Worm (Caenorhabditis elegans) whole organism, young adult: ENCODE results near the gene Y37E11AR.7.

Experiments
- B0019.2 ChIP-seq: fragments of 200-800 bp; sonication (Bioruptor generic); conservative IDR thresholded peaks from 2 replicates; pipeline ENCODE4 v1.3.6; 2022; ENCODE audit warnings: missing genetic modification reagents, missing genetic modification characterization, missing compliant biosample characterization
- B0035.1 ChIP-seq: sonication (generic microtip); optimal IDR thresholded peaks from 2 replicates; lab custom pipeline; 2016; ENCODE audit warnings: missing genetic modification characterization, mild to moderate bottlenecking, missing compliant biosample characterization, missing genotype, missing genetic modification reagents
- C17E4.6 ChIP-seq: fragments of 200-800 bp; sonication (Bioruptor generic); IDR thresholded peaks from 2 replicates; pipeline ENCODE4 v1.3.6; 2022; ENCODE audit warnings: missing genetic modification reagents, missing genetic modification characterization, missing compliant biosample characterization
- D2030.7 ChIP-seq: fragments of 200-800 bp; sonication (Bioruptor generic); IDR thresholded peaks from 2 replicates; pipeline ENCODE4 v1.3.6; 2022; ENCODE audit warnings: missing genetic modification reagents, missing genetic modification characterization, missing compliant biosample characterization
- F23B12.7 ChIP-seq: sonication (generic microtip); optimal IDR thresholded peaks from 2 replicates; lab custom pipeline; 2017; ENCODE audit warnings: missing genetic modification characterization, mild to moderate bottlenecking, missing compliant biosample characterization, antibody characterized with exemption, moderate library complexity; ENCODE audit not compliant: insufficient read depth
- F33H1.4 ChIP-seq: fragments of 200-800 bp; sonication (Bioruptor generic); IDR thresholded peaks from 2 replicates; pipeline ENCODE4 v1.3.6; 2022; ENCODE audit warnings: missing genetic modification reagents, missing genetic modification characterization, missing compliant biosample characterization
- F37B4.10 ChIP-seq: fragments of 200-800 bp; sonication (Bioruptor generic); IDR thresholded peaks from 2 replicates; pipeline ENCODE4 v1.3.6; 2022; ENCODE audit warnings: missing genetic modification characterization, missing compliant biosample characterization
- F57A8.1 ChIP-seq: fragments of 200-800 bp; sonication (Bioruptor generic); optimal IDR thresholded peaks from 2 replicates; lab custom pipeline; 2018; ENCODE audit warnings: mild to moderate bottlenecking, missing genetic modification characterization, moderate library complexity, missing compliant biosample characterization
- F57C9.4 ChIP-seq: sonication (generic microtip); optimal IDR thresholded peaks from 2 replicates; lab custom pipeline; 2017; ENCODE audit warnings: mild to moderate bottlenecking, missing genetic modification characterization, missing compliant biosample characterization
- T26A5.8 ChIP-seq: sonication (generic microtip); optimal IDR thresholded peaks from 2 replicates; lab custom pipeline; 2016; ENCODE audit warnings: missing genetic modification characterization, missing compliant biosample characterization
- Y79H2A.3 ChIP-seq: fragments of 200-800 bp; sonication (Bioruptor generic); conservative IDR thresholded peaks from 2 replicates; pipeline ENCODE4 v1.3.6; 2022; ENCODE audit warnings: missing genetic modification reagents, missing genetic modification characterization, missing compliant biosample characterization
- atf-7 ChIP-seq: sonication (generic microtip); optimal IDR thresholded peaks from 2 replicates; lab custom pipeline; 2017; ENCODE audit warnings: mild to moderate bottlenecking, missing genetic modification characterization, missing compliant biosample characterization
- attf-3 ChIP-seq: fragments of 200-800 bp; sonication (Bioruptor generic); conservative IDR thresholded peaks from 2 replicates; pipeline ENCODE4 v1.3.6; 2022; ENCODE audit warnings: missing genetic modification reagents, missing genetic modification characterization, missing compliant biosample characterization
- attf-5 ChIP-seq: fragments of 200-800 bp; sonication (Bioruptor generic); optimal IDR thresholded peaks from 2 replicates; lab custom pipeline; 2018; ENCODE audit warnings: mild to moderate bottlenecking, missing genetic modification characterization, missing compliant biosample characterization
- cebp-1 ChIP-seq, 2 experiments: fragments of 200-800 bp in 1 of 2; sonication (Bioruptor generic) in 1 of 2; sonication (generic microtip) in 1 of 2; IDR thresholded peaks in 1 of 2; optimal IDR thresholded peaks in 1 of 2; 2 replicates each; pipeline versions ENCODE4 v1.3.6 to Lab custom; 2017 to 2022; ENCODE audit warnings: missing compliant biosample characterization in 2 of 2, missing genetic modification characterization in 2 of 2, mild to moderate bottlenecking in 1 of 2, missing genetic modification reagents in 1 of 2, moderate library complexity in 1 of 2
- ceh-100 ChIP-seq: fragments of 200-800 bp; sonication (Bioruptor generic); IDR thresholded peaks from 2 replicates; pipeline ENCODE4 v1.3.6; 2022; ENCODE audit warnings: missing genetic modification reagents, missing genetic modification characterization, missing compliant biosample characterization
- ceh-27 ChIP-seq: fragments of 200-800 bp; sonication (Bioruptor generic); optimal IDR thresholded peaks from 2 replicates; lab custom pipeline; 2018; ENCODE audit warnings: mild to moderate bottlenecking, missing genetic modification characterization, moderate library complexity, missing compliant biosample characterization
- ceh-91 ChIP-seq: fragments of 200-800 bp; sonication (Bioruptor generic); IDR thresholded peaks from 2 replicates; pipeline ENCODE4 v1.3.6; 2022; ENCODE audit warnings: missing genetic modification reagents, missing genetic modification characterization, missing compliant biosample characterization
- dox-1 ChIP-seq: fragments of 200-800 bp; sonication (Bioruptor generic); IDR thresholded peaks from 2 replicates; pipeline ENCODE4 v1.3.6; 2022; ENCODE audit warnings: missing genetic modification reagents, missing genetic modification characterization, missing compliant biosample characterization
- egl-18 ChIP-seq: fragments of 200-800 bp; sonication (Bioruptor generic); IDR thresholded peaks from 2 replicates; pipeline ENCODE4 v1.3.6; 2022; ENCODE audit warnings: missing genetic modification reagents, missing genetic modification characterization, missing compliant biosample characterization
- hlh-12 ChIP-seq: sonication (generic microtip); optimal IDR thresholded peaks from 2 replicates; lab custom pipeline; 2016; ENCODE audit warnings: missing genetic modification characterization, missing compliant biosample characterization
- hmg-1.2 ChIP-seq: fragments of 200-800 bp; sonication (Bioruptor generic); IDR thresholded peaks from 2 replicates; pipeline ENCODE4 v1.3.6; 2022; ENCODE audit warnings: missing genetic modification reagents, missing genetic modification characterization, missing compliant biosample characterization
- lag-1 ChIP-seq: fragments of 200-800 bp; sonication (Bioruptor generic); IDR thresholded peaks from 2 replicates; pipeline ENCODE4 v1.3.6; 2022; ENCODE audit warnings: missing genetic modification reagents, missing genetic modification characterization, missing compliant biosample characterization
- let-526 ChIP-seq: fragments of 200-800 bp; sonication (Bioruptor generic); IDR thresholded peaks from 2 replicates; pipeline ENCODE4 v1.3.6; 2022; ENCODE audit warnings: missing genetic modification reagents, missing genetic modification characterization, missing compliant biosample characterization
- let-607 ChIP-seq, 2 experiments: fragments of 200-800 bp in 1 of 2; sonication (Bioruptor generic) in 1 of 2; sonication (generic microtip) in 1 of 2; optimal IDR thresholded peaks; 2 replicates each; lab custom pipeline; 2016 to 2018; ENCODE audit warnings: mild to moderate bottlenecking in 2 of 2, missing compliant biosample characterization in 2 of 2, missing genetic modification characterization in 2 of 2, moderate library complexity in 2 of 2, missing genotype in 1 of 2
- lin-40 ChIP-seq: sonication (generic microtip); optimal IDR thresholded peaks from 2 replicates; lab custom pipeline; 2016; ENCODE audit warnings: missing genetic modification characterization, mild to moderate bottlenecking, missing compliant biosample characterization, missing genotype, missing genetic modification reagents
- lsl-1 ChIP-seq: fragments of 200-800 bp; sonication (Bioruptor generic); optimal IDR thresholded peaks from 2 replicates; lab custom pipeline; 2018; ENCODE audit warnings: mild to moderate bottlenecking, missing genetic modification characterization, moderate library complexity, missing compliant biosample characterization
- madf-6 ChIP-seq: fragments of 200-800 bp; sonication (Bioruptor generic); IDR thresholded peaks from 2 replicates; pipeline ENCODE4 v1.3.6; 2022; ENCODE audit warnings: missing genetic modification reagents, missing genetic modification characterization, missing compliant biosample characterization
- mcd-1 ChIP-seq: fragments of 200-800 bp; sonication (Bioruptor generic); IDR thresholded peaks from 2 replicates; pipeline ENCODE4 v1.3.6; 2022; ENCODE audit warnings: missing genetic modification reagents, missing genetic modification characterization, missing compliant biosample characterization
- rec-8 ChIP-seq, 2 experiments: sonication (generic microtip); optimal IDR thresholded peaks; 2 replicates each; lab custom pipeline; 2016; ENCODE audit warnings: mild to moderate bottlenecking in 2 of 2, missing genetic modification characterization in 2 of 2, missing genetic modification reagents in 2 of 2, missing genotype in 2 of 2, missing biosample characterization in 1 of 2, missing compliant biosample characterization in 1 of 2, moderate library complexity in 1 of 2
- sea-2 ChIP-seq: fragments of 200-800 bp; sonication (Bioruptor generic); IDR thresholded peaks from 2 replicates; pipeline ENCODE4 v1.3.6; 2022; ENCODE audit warnings: missing genetic modification characterization, missing compliant biosample characterization
- snpc-1.1 ChIP-seq: sonication (generic microtip); optimal IDR thresholded peaks from 2 replicates; lab custom pipeline; 2017; ENCODE audit warnings: missing genetic modification characterization, mild to moderate bottlenecking, missing compliant biosample characterization, antibody characterized with exemption, moderate library complexity, missing genotype, missing genetic modification reagents; ENCODE audit not compliant: insufficient read depth
- snpc-4 ChIP-seq, 5 experiments: fragments of 150-350 bp in 1 of 5; sonication (generic microtip) in 4 of 5; optimal IDR thresholded peaks; 2 replicates each; lab custom pipeline; 2014 to 2018; ENCODE audit warnings: missing genetic modification characterization in 5 of 5, missing biosample characterization in 3 of 5, antibody characterized with exemption in 2 of 5, mild to moderate bottlenecking in 2 of 5, missing compliant biosample characterization in 2 of 5, missing genotype in 2 of 5, moderate library complexity in 2 of 5, missing genetic modification reagents in 1 of 5
- tbp1 ChIP-seq: fragments of 200-800 bp; sonication (Bioruptor generic); optimal IDR thresholded peaks from 2 replicates; lab custom pipeline; 2018; ENCODE audit warnings: mild to moderate bottlenecking, missing genetic modification characterization, missing compliant biosample characterization
- tbx-9 ChIP-seq: sonication (generic microtip); optimal IDR thresholded peaks from 2 replicates; lab custom pipeline; 2016; ENCODE audit warnings: borderline replicate concordance, missing genetic modification characterization, inconsistent platforms, missing compliant biosample characterization
- unc-130 ChIP-seq: sonication (generic microtip); optimal IDR thresholded peaks from 2 replicates; lab custom pipeline; 2016; ENCODE audit warnings: missing genetic modification reagents, missing genetic modification characterization, missing compliant biosample characterization
- zim-3 ChIP-seq: sonication (generic microtip); optimal IDR thresholded peaks from 2 replicates; lab custom pipeline; 2017; ENCODE audit warnings: mild to moderate bottlenecking, missing genetic modification characterization, moderate library complexity, missing compliant biosample characterization
- ztf-18 ChIP-seq: sonication (generic microtip); optimal IDR thresholded peaks from 2 replicates; lab custom pipeline; 2016; ENCODE audit warnings: missing genotype, mild to moderate bottlenecking, missing genetic modification characterization, missing compliant biosample characterization
- ztf-25 ChIP-seq: fragments of 200-800 bp; sonication (Bioruptor generic); IDR thresholded peaks from 2 replicates; pipeline ENCODE4 v1.3.6; 2022; ENCODE audit warnings: missing genetic modification reagents, missing genetic modification characterization, missing compliant biosample characterization
- ztf-26 ChIP-seq: sonication (generic microtip); optimal IDR thresholded peaks from 2 replicates; lab custom pipeline; 2017; ENCODE audit warnings: missing genetic modification characterization, missing compliant biosample characterization

Y37E11AR.7 gene

DNA sequence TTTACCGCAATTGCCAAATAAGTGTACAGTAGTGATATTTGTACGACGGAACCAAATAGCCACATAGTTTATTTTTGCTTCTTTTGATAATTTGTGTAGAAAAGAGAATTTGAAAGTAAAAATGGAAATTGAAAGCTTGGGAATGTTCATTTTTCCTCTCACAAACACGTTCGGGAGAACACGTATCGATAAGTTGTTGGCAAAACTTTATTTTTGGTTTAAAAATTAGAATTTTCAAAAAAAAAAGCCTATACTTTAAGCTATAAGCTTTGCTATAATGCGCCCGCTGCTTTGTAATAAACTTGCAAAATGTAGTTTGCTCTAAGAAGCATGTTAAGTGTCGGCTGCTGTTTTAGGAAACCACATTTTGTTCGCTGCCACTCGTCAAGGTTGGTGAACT is at the start of gene Y37E11AR.7:
Gene Y37E11AR.7, minus strand, starts transcription at position 101 of the 400 bp plus-strand sequence.
- TF ChIP-seq lsl-1 (GFP tag; lab: Kevin White, UChicago) (no peak), egl-18 (GFP tag; lab: Robert Waterston, UW) (no peak), atf-7 (tag; lab: Kevin White, UChicago) (no peak), F33H1.4 (GFP tag; lab: Robert Waterston, UW) (no peak), dox-1 (GFP tag; lab: Robert Waterston, UW) (no peak), rec-8 (tag; optimal IDR thresholded peaks at IDR 0.05; lab: Kevin White, UChicago) (no peak), sea-2 (GFP tag; lab: Robert Waterston, UW) (no peak), ceh-27 (GFP tag; lab: Kevin White, UChicago) (no peak), madf-6 (GFP tag; lab: Robert Waterston, UW) (no peak), B0035.1 (tag; lab: Kevin White, UChicago) (no peak), C17E4.6 (no peak), lin-40 (tag; lab: Kevin White, UChicago) (no peak), tbx-9 (tag; lab: Kevin White, UChicago) (no peak), snpc-1.1 (no peak), F57A8.1 (GFP tag; lab: Kevin White, UChicago) (no peak), let-526 (GFP tag; lab: Robert Waterston, UW) (no peak), ceh-91 (no peak)

- TF ChIP-seq ceh-27 (GFP tag; lab: Kevin White, UChicago) (peak; percentile 37), F33H1.4 (GFP tag; lab: Robert Waterston, UW) (peak; percentile 31), zim-3 (tag; lab: Kevin White, UChicago) (no peak), ztf-25 (GFP tag; lab: Robert Waterston, UW) (0 out of 2 replicates have a peak, but pooled peaks have one; percentile 40), hmg-1.2 (peak; percentile 30; the same call in 1 of the 2 replicates), lin-40 (tag; lab: Kevin White, UChicago) (peak; percentile 40), cebp-1 (GFP tag; IDR thresholded peaks at IDR 0.05; lab: Robert Waterston, UW) (no peak), cebp-1 (tag; optimal IDR thresholded peaks at IDR 0.05; lab: Kevin White, UChicago) (peak; percentile 63), let-607 (tag; optimal IDR thresholded peaks at IDR 0.05; lab: Kevin White, UChicago) (peak in 1 of 2 experiments; percentile 42), unc-130 (GFP tag; lab: Kevin White, UChicago) (peak; percentile 71), ceh-100 (GFP tag; lab: Robert Waterston, UW) (0 out of 2 replicates have a peak, but pooled peaks have one; percentile 44), snpc-4 (GFP tag; optimal IDR thresholded peaks at IDR 0.05; lab: Kevin White, UChicago) (no peak), snpc-4 (tag; optimal IDR thresholded peaks at IDR 0.05; lab: Kevin White, UChicago) (peak in 1 of 4 experiments; percentile 5), rec-8 (tag; optimal IDR thresholded peaks at IDR 0.05; lab: Kevin White, UChicago) (peak in 1 of 2 experiments; percentile 1), lsl-1 (GFP tag; lab: Kevin White, UChicago) (peak; percentile 26), mcd-1 (GFP tag; lab: Robert Waterston, UW) (peak; percentile 50; the same call in 1 of the 2 replicates), F57C9.4 (no peak), T26A5.8 (tag; lab: Kevin White, UChicago) (no peak), tbp1 (GFP tag; lab: Kevin White, UChicago) (peak; percentile 19), hlh-12 (no peak), lag-1 (no peak), madf-6 (GFP tag; lab: Robert Waterston, UW) (peak; percentile 63; the same call in 1 of the 2 replicates), F23B12.7 (tag; lab: Kevin White, UChicago) (peak; percentile 12), ztf-18 (tag; lab: Kevin White, UChicago) (peak; percentile 12), D2030.7 (GFP tag; lab: Robert Waterston, UW) (peak; percentile 23; the same call in 1 of the 2 replicates), attf-5 (GFP tag; lab: Kevin White, UChicago) (peak; percentile 0), Y79H2A.3 (GFP tag; lab: Robert Waterston, UW) (0 out of 2 replicates have a peak, but pooled peaks have one; percentile 54), B0019.2 (GFP tag; lab: Robert Waterston, UW) (peak; percentile 54; the same call in 1 of the 2 replicates), ztf-26 (tag; lab: Kevin White, UChicago) (no peak), F37B4.10 (no peak), attf-3 (0 out of 2 replicates have a peak, but pooled peaks have one; percentile 23)
Observed at ce11 chrIV:3803252-3803651, 48.0 kb upstream of the Y37E11AR.7 start, which contains the start of the genes algn-14 and M02B7.2. Gene algn-14, minus strand, starts transcription at chrIV:3803426. Gene M02B7.2, plus strand, starts transcription at chrIV:3803581.
